Fruit fly (Drosophila melanogaster) whole organism, adult: ENCODE results near the gene mRRF1.

Source experiments
- CG11617 ChIP-seq: fragments of 200-800 bp; sonication (Bioruptor generic); optimal IDR thresholded peaks from 2 replicates; lab custom pipeline; 2017; ENCODE audit warnings: mild to moderate bottlenecking, missing biosample characterization, missing genetic modification reagents, missing genetic modification characterization
- CG12768 ChIP-seq: fragments of 200-800 bp; sonication (Bioruptor generic); optimal IDR thresholded peaks from 2 replicates; lab custom pipeline; 2017; ENCODE audit warnings: missing biosample characterization, missing genetic modification characterization, mild to moderate bottlenecking, moderate library complexity, missing genetic modification reagents
- CG14711 ChIP-seq: fragments of 200-800 bp; sonication (Bioruptor generic); optimal IDR thresholded peaks from 2 replicates; lab custom pipeline; 2018; ENCODE audit warnings: missing biosample characterization, mild to moderate bottlenecking, missing genetic modification characterization, moderate library complexity
- CG1620 ChIP-seq: fragments of 200-800 bp; sonication (Bioruptor generic); optimal IDR thresholded peaks from 2 replicates; lab custom pipeline; 2016; ENCODE audit warnings: missing biosample characterization, missing genetic modification characterization
- CG33017 ChIP-seq: fragments of 200-800 bp; sonication (Bioruptor generic); optimal IDR thresholded peaks from 2 replicates; lab custom pipeline; 2018; ENCODE audit warnings: missing biosample characterization, mild to moderate bottlenecking, missing genetic modification characterization, moderate library complexity
- CG5204 ChIP-seq: fragments of 200-800 bp; sonication (Bioruptor generic); optimal IDR thresholded peaks from 2 replicates; lab custom pipeline; 2016; ENCODE audit warnings: missing biosample characterization, missing genetic modification characterization
- CG7045 ChIP-seq: fragments of 200-800 bp; sonication (Bioruptor generic); optimal IDR thresholded peaks from 2 replicates; lab custom pipeline; 2017; ENCODE audit warnings: missing biosample characterization, mild to moderate bottlenecking, missing genetic modification characterization
- CG7101 ChIP-seq: fragments of 200-800 bp; sonication (Bioruptor generic); optimal IDR thresholded peaks from 2 replicates; lab custom pipeline; 2018; ENCODE audit warnings: missing biosample characterization, mild to moderate bottlenecking, missing genetic modification characterization, moderate library complexity
- Clk ChIP-seq: fragments of 200-800 bp; sonication (Bioruptor generic); optimal IDR thresholded peaks from 2 replicates; lab custom pipeline; 2017; ENCODE audit warnings: missing biosample characterization, missing genetic modification characterization
- Crg-1 ChIP-seq: fragments of 200-800 bp; sonication (Bioruptor generic); optimal IDR thresholded peaks from 2 replicates; lab custom pipeline; 2016; ENCODE audit warnings: missing biosample characterization, missing genetic modification characterization
- Hr96 ChIP-seq: fragments of 200-800 bp; sonication (Bioruptor generic); optimal IDR thresholded peaks from 2 replicates; lab custom pipeline; 2016; ENCODE audit warnings: missing biosample characterization, missing genetic modification characterization
- Mnt ChIP-seq: fragments of 200-800 bp; sonication (Bioruptor generic); optimal IDR thresholded peaks from 2 replicates; lab custom pipeline; 2016; ENCODE audit warnings: missing biosample characterization, mild to moderate bottlenecking, missing genetic modification characterization
- bab1 ChIP-seq: fragments of 200-800 bp; sonication (Bioruptor generic); optimal IDR thresholded peaks from 3 replicates; lab custom pipeline; 2019; ENCODE audit warnings: missing biosample characterization, mild to moderate bottlenecking, missing genetic modification characterization, moderate library complexity
- cic ChIP-seq: fragments of 200-800 bp; sonication (Bioruptor generic); optimal IDR thresholded peaks from 2 replicates; lab custom pipeline; 2017; ENCODE audit warnings: missing biosample characterization, mild to moderate bottlenecking, missing genetic modification characterization, moderate library complexity
- cnc ChIP-seq, 2 experiments: fragments of >200 bp; optimal IDR thresholded peaks; 2 replicates each; lab custom pipeline; 2017
- kay ChIP-seq: fragments of 200-800 bp; sonication (Bioruptor generic); peaks from one replicate; lab custom pipeline; 2016; ENCODE audit warnings: missing biosample characterization, missing genetic modification characterization, borderline replicate concordance
- ovo ChIP-seq: fragments of 200-800 bp; sonication (Bioruptor generic); optimal IDR thresholded peaks from 2 replicates; lab custom pipeline; 2016; ENCODE audit warnings: missing biosample characterization, missing genetic modification characterization
- pad ChIP-seq: fragments of 200-800 bp; sonication (Bioruptor generic); optimal IDR thresholded peaks from 3 replicates; lab custom pipeline; 2017; ENCODE audit warnings: missing biosample characterization, missing genetic modification characterization, mild to moderate bottlenecking, moderate library complexity, missing genetic modification reagents
- tj ChIP-seq: fragments of 200-800 bp; sonication (Bioruptor generic); optimal IDR thresholded peaks from 3 replicates; lab custom pipeline; 2017; ENCODE audit warnings: missing biosample characterization, mild to moderate bottlenecking, missing genetic modification characterization, moderate library complexity
- toe ChIP-seq: fragments of 200-800 bp; sonication (Bioruptor generic); optimal IDR thresholded peaks from 2 replicates; lab custom pipeline; 2016; ENCODE audit warnings: missing biosample characterization, missing genetic modification characterization

The mRRF1 gene

dm6 chr3L:9399855-9400254, 35.7 kb downstream of the mRRF1 start:
- TF ChIP-seq pad (GFP tag; lab: Kevin White, UChicago), result no peak
- no peak for TF ChIP-seq cnc (optimal IDR thresholded peaks at IDR 0.05; lab: Kevin White, UChicago)
- no peak for TF ChIP-seq CG7045 (GFP tag; lab: Kevin White, UChicago)
- no peak for TF ChIP-seq bab1 (GFP tag; lab: Kevin White, UChicago)
- no peak for TF ChIP-seq kay (GFP tag; lab: Kevin White, UChicago)
- no peak for TF ChIP-seq Crg-1 (GFP tag; lab: Kevin White, UChicago)
- no peak for TF ChIP-seq CG33017
- no peak for TF ChIP-seq CG12768
- no peak for TF ChIP-seq toe (GFP tag; lab: Kevin White, UChicago)

- TF ChIP-seq toe (GFP tag; lab: Kevin White, UChicago), result no peak
- TF ChIP-seq CG11617, result no peak
- no peak for TF ChIP-seq Hr96 (GFP tag; lab: Kevin White, UChicago)
- no peak for TF ChIP-seq CG14711
- TF ChIP-seq cnc (optimal IDR thresholded peaks at IDR 0.05; lab: Kevin White, UChicago), result no peak
- TF ChIP-seq CG7045 (GFP tag; lab: Kevin White, UChicago), result no peak
- TF ChIP-seq cic, result no peak
- TF ChIP-seq CG1620 (GFP tag; lab: Kevin White, UChicago), result no peak
- no peak for TF ChIP-seq Clk (GFP tag; lab: Kevin White, UChicago)
- no peak for TF ChIP-seq bab1 (GFP tag; lab: Kevin White, UChicago)
- TF ChIP-seq ovo (GFP tag; lab: Kevin White, UChicago), result no peak
- no peak for TF ChIP-seq tj
These were observed 36.7 kb downstream of the mRRF1 start for dm6 chr3L:9400697-9401353.

DNA sequence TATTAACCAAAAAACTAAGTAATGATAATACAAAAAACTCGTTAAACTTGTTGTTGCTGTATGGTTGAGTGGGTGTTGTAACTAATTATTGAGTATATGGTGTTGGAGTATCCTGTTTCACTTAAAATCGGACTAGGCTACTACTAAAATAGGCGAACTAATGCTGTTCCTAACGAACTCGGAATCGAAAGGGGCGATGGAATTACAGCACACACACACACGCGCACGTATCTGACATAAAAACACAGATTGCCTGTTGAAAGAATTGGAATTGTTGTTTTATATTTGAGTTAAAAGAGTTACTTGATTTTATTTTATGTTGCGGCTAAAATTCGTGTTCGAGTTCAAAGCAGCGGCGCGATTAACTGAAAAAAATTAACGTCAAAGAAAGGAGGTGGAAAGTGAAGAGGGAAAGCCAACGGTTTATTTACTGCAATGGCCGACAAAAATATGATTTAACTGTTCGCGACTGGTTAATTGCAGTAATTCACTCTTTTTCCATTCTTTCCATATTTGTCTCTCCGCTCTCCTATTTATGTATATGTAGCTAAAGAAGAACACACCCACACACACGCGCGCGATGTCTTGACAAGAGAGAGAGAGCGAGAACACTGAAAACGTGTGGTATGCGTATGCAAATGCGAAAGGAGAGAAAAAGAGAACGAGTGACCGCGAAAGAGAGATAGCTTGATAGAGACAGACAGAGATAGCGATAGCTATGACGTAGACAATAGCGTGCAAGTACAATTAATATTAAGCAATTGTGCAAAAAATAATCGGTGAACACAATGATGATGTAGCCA, 37.4 kb downstream of the mRRF1 start:
- TF ChIP-seq cnc (optimal IDR thresholded peaks at IDR 0.05; lab: Kevin White, UChicago) (no peak), pad (GFP tag; lab: Kevin White, UChicago) (peak; percentile 87), CG1620 (GFP tag; lab: Kevin White, UChicago) (no peak), CG33017 (no peak), toe (GFP tag; lab: Kevin White, UChicago) (no peak), bab1 (GFP tag; lab: Kevin White, UChicago) (no peak), Clk (GFP tag; lab: Kevin White, UChicago) (no peak), CG5204 (GFP tag; lab: Kevin White, UChicago) (no peak), CG7101 (tag; lab: Kevin White, UChicago) (no peak), cic (no peak), CG12768 (peak; percentile 13), Hr96 (GFP tag; lab: Kevin White, UChicago) (no peak), kay (GFP tag; lab: Kevin White, UChicago) (peak; percentile 96), CG14711 (no peak), CG11617 (no peak), ovo (GFP tag; lab: Kevin White, UChicago) (peak; percentile 93), Mnt (GFP tag; lab: Kevin White, UChicago) (no peak), Crg-1 (GFP tag; lab: Kevin White, UChicago) (no peak), tj (peak; percentile 74)

DNA sequence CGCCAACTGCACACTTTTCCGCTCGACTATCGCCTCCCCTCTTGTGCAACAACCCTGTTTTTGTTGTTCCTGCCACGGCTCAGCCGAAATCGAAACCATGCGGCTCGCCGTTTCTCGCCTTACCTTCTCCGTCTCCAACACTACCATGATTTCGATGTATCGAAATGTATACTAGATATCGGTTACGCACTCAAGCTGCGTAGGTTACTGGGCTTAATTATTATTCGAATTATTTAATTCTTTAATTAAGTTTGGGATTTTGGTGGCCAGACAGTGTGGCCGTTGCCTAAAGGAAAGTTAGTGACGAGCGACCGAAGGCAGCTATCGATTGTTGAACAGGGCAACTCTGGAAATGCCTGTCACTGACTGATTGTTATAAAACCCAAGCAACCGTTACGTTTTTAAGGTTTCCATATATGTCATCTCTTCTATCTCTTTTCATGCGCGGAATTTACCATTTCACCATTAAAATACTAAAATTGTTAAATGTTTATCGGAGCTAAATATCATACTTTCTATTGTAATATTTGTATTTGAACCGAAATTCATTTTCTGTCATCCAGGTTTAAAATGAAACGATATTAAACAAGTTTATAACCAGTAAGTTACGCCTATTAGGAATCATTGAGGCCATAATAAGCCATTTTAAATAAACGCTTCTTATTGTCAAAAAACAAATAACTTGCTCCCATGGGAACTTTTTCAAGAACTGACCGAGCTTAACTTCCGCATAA, 38.2 kb downstream of the mRRF1 start, which contains the start of gene eIF4E1:
Gene eIF4E1 (minus strand): TSS at position 304 of the 734 bp plus-strand sequence.
- peak; percentile 78 for TF ChIP-seq Mnt (GFP tag; lab: Kevin White, UChicago)
- peak; percentile 87 for TF ChIP-seq CG14711
- TF ChIP-seq bab1 (GFP tag; lab: Kevin White, UChicago), result peak; percentile 9
- no peak for TF ChIP-seq Hr96 (GFP tag; lab: Kevin White, UChicago)
- no peak for TF ChIP-seq Crg-1 (GFP tag; lab: Kevin White, UChicago)
- no peak for TF ChIP-seq CG1620 (GFP tag; lab: Kevin White, UChicago)
- no peak for TF ChIP-seq pad (GFP tag; lab: Kevin White, UChicago)
- TF ChIP-seq kay (GFP tag; lab: Kevin White, UChicago), result peak; percentile 38
- peak; percentile 38 for TF ChIP-seq tj
- no peak for TF ChIP-seq CG33017

DNA sequence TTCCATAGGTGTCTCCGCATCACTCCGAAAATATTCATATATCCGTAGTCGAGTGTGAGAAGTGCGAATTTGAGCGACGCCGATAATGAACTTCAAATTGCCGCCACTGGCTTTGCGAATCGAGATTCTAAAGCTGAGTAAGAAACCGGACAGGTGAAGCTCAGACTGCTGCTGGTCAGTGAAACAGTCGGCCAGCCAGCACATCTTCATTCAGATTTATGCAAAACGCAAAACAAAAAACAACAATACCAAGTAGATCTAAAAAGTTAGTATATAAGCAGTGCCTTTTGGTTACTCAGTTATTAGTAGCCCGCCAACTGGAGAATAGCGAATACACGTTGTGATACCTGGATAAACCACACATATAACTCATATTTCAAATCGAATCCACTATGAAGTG, 40.3 kb downstream of the mRRF1 start, which contains the start of gene Cpr67B:
Gene Cpr67B (plus strand): TSS at position 301 of the 400 bp plus-strand sequence.
- TF ChIP-seq Crg-1 (GFP tag; lab: Kevin White, UChicago), result no peak
- TF ChIP-seq toe (GFP tag; lab: Kevin White, UChicago), result no peak
- TF ChIP-seq CG5204 (GFP tag; lab: Kevin White, UChicago), result no peak
- no peak for TF ChIP-seq cic
- TF ChIP-seq CG11617, result no peak
- no peak for TF ChIP-seq CG14711
- no peak for TF ChIP-seq tj
